Worm (Caenorhabditis elegans): ENCODE data around the gene F56F11.4.

Gene F56F11.4

DNA sequence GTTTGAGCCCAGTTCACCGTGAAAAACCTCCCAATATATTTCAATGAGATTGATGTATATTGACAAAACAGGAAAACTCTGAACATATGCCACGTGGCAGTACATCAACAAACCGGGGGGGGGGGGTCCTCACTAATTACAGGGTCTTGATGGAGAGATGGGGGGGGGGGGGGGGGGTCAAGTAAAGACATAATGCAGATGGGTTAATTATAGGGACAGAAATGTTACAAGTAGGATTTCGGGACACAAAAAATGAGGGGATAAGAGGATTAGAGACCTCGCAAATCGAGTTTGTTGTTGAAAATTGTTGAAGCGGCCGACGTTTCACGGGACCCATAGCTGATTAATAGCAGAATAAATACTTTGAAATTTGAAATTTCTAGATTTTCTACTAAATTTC is 56.9 kb downstream of the F56F11.4 start:
- no peak for TF ChIP-seq ces-1 (GFP tag; optimal IDR thresholded peaks at IDR 0.05)
- TF ChIP-seq blmp-1 (tag; optimal IDR thresholded peaks at IDR 0.05), result no peak
- no peak for TF ChIP-seq swsn-7 (tag; optimal IDR thresholded peaks at IDR 0.05)
- no peak for TF ChIP-seq fkh-4 (tag; optimal IDR thresholded peaks at IDR 0.05; ENCODE audit: borderline replicate concordance)
- no peak for TF ChIP-seq hlh-17 (GFP tag; optimal IDR thresholded peaks at IDR 0.05; ENCODE audit: borderline replicate concordance)
- no peak for TF ChIP-seq ceh-82 (tag; optimal IDR thresholded peaks at IDR 0.05)
- no peak for TF ChIP-seq lsy-2 (tag; optimal IDR thresholded peaks at IDR 0.05)
- TF ChIP-seq nhr-47 (tag; optimal IDR thresholded peaks at IDR 0.05), result no peak
- no peak for TF ChIP-seq ztf-4 (tag; optimal IDR thresholded peaks at IDR 0.05)
- TF ChIP-seq ceh-8 (GFP tag; optimal IDR thresholded peaks at IDR 0.05), result no peak
- TF ChIP-seq egl-27 (tag; optimal IDR thresholded peaks at IDR 0.05), result no peak
- TF ChIP-seq nhr-20 (tag; optimal IDR thresholded peaks at IDR 0.05), result no peak
- TF ChIP-seq jun-1 (tag; optimal IDR thresholded peaks at IDR 0.05), result no peak
- TF ChIP-seq hpl-2 (GFP tag; optimal IDR thresholded peaks at IDR 0.05), result no peak
- TF ChIP-seq Y116A8C.19 (tag; optimal IDR thresholded peaks at IDR 0.05; ENCODE audit: borderline replicate concordance), result no peak
- no peak for TF ChIP-seq lin-39 (tag; optimal IDR thresholded peaks at IDR 0.05)

DNA sequence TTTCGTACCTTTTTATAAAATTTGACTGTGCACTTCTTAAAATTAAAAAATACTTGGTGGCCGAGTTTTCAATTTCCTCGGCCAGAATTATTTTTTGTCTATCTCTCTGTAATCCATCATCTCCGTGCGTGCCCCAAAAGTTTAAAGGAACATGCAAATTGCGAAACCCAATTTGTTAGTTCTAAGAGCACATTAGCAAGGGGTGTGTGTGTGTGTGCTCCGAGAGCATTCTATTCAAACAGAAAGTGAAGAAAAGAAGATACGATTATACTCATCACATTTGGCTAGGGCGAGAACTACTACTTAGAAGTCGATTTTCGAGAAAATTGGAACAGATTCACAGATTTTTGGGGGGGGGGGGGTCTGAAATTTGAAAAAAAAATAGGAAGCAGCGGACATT is 58.0 kb downstream of the F56F11.4 start:
- TF ChIP-seq hpl-2 (GFP tag; optimal IDR thresholded peaks at IDR 0.05), result no peak
- no peak for TF ChIP-seq fkh-4 (tag; optimal IDR thresholded peaks at IDR 0.05; ENCODE audit: borderline replicate concordance)
- TF ChIP-seq aha-1 (tag; optimal IDR thresholded peaks at IDR 0.05), result no peak
- TF ChIP-seq isw-1 (GFP tag; IDR thresholded peaks at IDR 0.05), result no peak
- no peak for TF ChIP-seq lin-15B (tag; optimal IDR thresholded peaks at IDR 0.05)
- TF ChIP-seq ces-1 (GFP tag; optimal IDR thresholded peaks at IDR 0.05), result peak; percentile 74
- TF ChIP-seq nhr-77 (tag; optimal IDR thresholded peaks at IDR 0.05), result no peak
- TF ChIP-seq swsn-7 (tag; optimal IDR thresholded peaks at IDR 0.05), result no peak
- TF ChIP-seq nhr-47 (tag; optimal IDR thresholded peaks at IDR 0.05), result no peak
- peak; percentile 55 for TF ChIP-seq lin-14 (GFP tag; optimal IDR thresholded peaks at IDR 0.05)
- no peak for TF ChIP-seq blmp-1 (tag; optimal IDR thresholded peaks at IDR 0.05)
- no peak for TF ChIP-seq nhr-84 (tag; optimal IDR thresholded peaks at IDR 0.05)
- TF ChIP-seq pag-3 (tag; optimal IDR thresholded peaks at IDR 0.05; ENCODE audit: borderline replicate concordance, insufficient read depth), result no peak
- TF ChIP-seq nhr-19 (GFP tag; conservative IDR thresholded peaks at IDR 0.05), result no peak
- no peak for TF ChIP-seq dsc-1 (tag; optimal IDR thresholded peaks at IDR 0.05)
- no peak for TF ChIP-seq C34B4.2 (tag; optimal IDR thresholded peaks at IDR 0.05)
- peak; percentile 9 for TF ChIP-seq nhr-85 (tag)
- no peak for TF ChIP-seq ztf-4 (tag; optimal IDR thresholded peaks at IDR 0.05)
- no peak for TF ChIP-seq mab-9 (GFP tag; IDR thresholded peaks at IDR 0.05)
- TF ChIP-seq xbp-1 (tag; optimal IDR thresholded peaks at IDR 0.05), result no peak
- no peak for TF ChIP-seq ets-5 (GFP tag; IDR thresholded peaks at IDR 0.05)
- peak; percentile 54 for TF ChIP-seq fkh-10 (GFP tag; optimal IDR thresholded peaks at IDR 0.05)
- no peak for TF ChIP-seq nhr-90 (tag; optimal IDR thresholded peaks at IDR 0.05; ENCODE audit: poor library complexity)
- no peak for TF ChIP-seq hlh-4 (tag; optimal IDR thresholded peaks at IDR 0.05)
- no peak for TF ChIP-seq grh-1 (GFP tag; IDR thresholded peaks at IDR 0.05)
- no peak for TF ChIP-seq dpl-1 (GFP tag; optimal IDR thresholded peaks at IDR 0.05)
- no peak for TF ChIP-seq unc-130 (tag; optimal IDR thresholded peaks at IDR 0.05)
- no peak for TF ChIP-seq skn-1 (tag; optimal IDR thresholded peaks at IDR 0.05)
- TF ChIP-seq snpc-4 (tag; optimal IDR thresholded peaks at IDR 0.05), result no peak
- TF ChIP-seq tlp-1 (tag; optimal IDR thresholded peaks at IDR 0.05), result no peak
- no peak for TF ChIP-seq F16B12.6 (tag; optimal IDR thresholded peaks at IDR 0.05)
- TF ChIP-seq irx-1 (tag; optimal IDR thresholded peaks at IDR 0.05), result no peak
- TF ChIP-seq zag-1 (tag; optimal IDR thresholded peaks at IDR 0.05), result no peak
- no peak for TF ChIP-seq fkh-8 (tag; optimal IDR thresholded peaks at IDR 0.05)
